Worm (Caenorhabditis elegans): ENCODE data around the gene T10C6.15.
A peak's percentile ranks its signal among the peaks of the same experiment; 100 is the strongest.

Gene T10C6.15

ce11 chrV:16041925-16042742 lies 3.6 kb downstream of the T10C6.15 start, which contains the start of the genes his-2 and his-1:
TSS of gene his-2 (minus strand) at chrV:16042283.
TSS of gene his-1 (plus strand) at chrV:16042520.
- TF ChIP-seq sea-1 (GFP tag; conservative IDR thresholded peaks at IDR 0.05), result peak; percentile 47; the same call in 1 of the 2 replicates
- peak; percentile 61 for TF ChIP-seq aly-1 (tag; optimal IDR thresholded peaks at IDR 0.05)
- peak; percentile 49; the same call in 1 of the 2 replicates for TF ChIP-seq tbx-11 (GFP tag; IDR thresholded peaks at IDR 0.05)
- peak; percentile 95 for TF ChIP-seq ama-1 (optimal IDR thresholded peaks at IDR 0.05)
- peak; percentile 43 for TF ChIP-seq flt-1 (GFP tag; IDR thresholded peaks at IDR 0.05)
- peak; percentile 73 for TF ChIP-seq pes-1 (GFP tag; IDR thresholded peaks at IDR 0.05)

ce11 chrV:16041412-16041811 lies 4.3 kb downstream of the T10C6.15 start:
- TF ChIP-seq hmg-4 (GFP tag; optimal IDR thresholded peaks at IDR 0.05) (no peak), sea-1 (GFP tag; conservative IDR thresholded peaks at IDR 0.05) (no peak), B0310.2 (tag; optimal IDR thresholded peaks at IDR 0.05) (no peak), pes-1 (GFP tag; IDR thresholded peaks at IDR 0.05) (no peak; the same call in 1 of the 2 replicates)

ce11 chrV:16040848-16041247 lies 4.9 kb downstream of the T10C6.15 start:
- TF ChIP-seq flt-1 (GFP tag; IDR thresholded peaks at IDR 0.05) (0 out of 2 replicates have a peak, but pooled peaks have one; percentile 6), ama-1 (optimal IDR thresholded peaks at IDR 0.05) (peak; percentile 77), pes-1 (GFP tag; IDR thresholded peaks at IDR 0.05) (peak; percentile 61), hmbx-1 (tag; optimal IDR thresholded peaks at IDR 0.05) (peak; percentile 8), scrt-1 (GFP tag; IDR thresholded peaks at IDR 0.05) (0 out of 2 replicates have a peak, but pooled peaks have one; percentile 17), aly-1 (tag; optimal IDR thresholded peaks at IDR 0.05) (peak; percentile 45)

ce11 chrV:16040140-16040827 lies 5.5 kb downstream of the T10C6.15 start, which contains the start of the genes his-4 and his-3:
TSS of gene his-4 (minus strand) at chrV:16040515.
TSS of gene his-3 (plus strand) at chrV:16040808.
- TF ChIP-seq pes-1 (GFP tag; IDR thresholded peaks at IDR 0.05) (peak; percentile 80), flt-1 (GFP tag; IDR thresholded peaks at IDR 0.05) (peak; percentile 59; the same call in 1 of the 2 replicates), sea-1 (GFP tag; conservative IDR thresholded peaks at IDR 0.05) (peak; percentile 69), tbx-37 (GFP tag; conservative IDR thresholded peaks at IDR 0.05) (0 out of 2 replicates have a peak, but pooled peaks have one; percentile 9), ama-1 (optimal IDR thresholded peaks at IDR 0.05) (peak; percentile 87), aly-1 (tag; optimal IDR thresholded peaks at IDR 0.05) (peak; percentile 58), tbx-11 (GFP tag; IDR thresholded peaks at IDR 0.05) (0 out of 2 replicates have a peak, but pooled peaks have one; percentile 4)

ce11 chrV:16036166-16036565 lies 9.6 kb downstream of the T10C6.15 start, which contains the start of gene T10C6.10:
TSS of gene T10C6.10 (plus strand) at chrV:16036413.
- TF ChIP-seq ceh-36 (tag; optimal IDR thresholded peaks at IDR 0.05) (no peak), ets-7 (tag; optimal IDR thresholded peaks at IDR 0.05) (no peak), ceh-13 (GFP tag; optimal IDR thresholded peaks at IDR 0.05) (no peak), flt-1 (GFP tag; IDR thresholded peaks at IDR 0.05) (no peak), tbx-37 (GFP tag; conservative IDR thresholded peaks at IDR 0.05) (no peak), sea-1 (GFP tag; conservative IDR thresholded peaks at IDR 0.05) (no peak), scrt-1 (GFP tag; IDR thresholded peaks at IDR 0.05) (no peak), aly-1 (tag; optimal IDR thresholded peaks at IDR 0.05) (no peak), ama-1 (optimal IDR thresholded peaks at IDR 0.05) (no peak), hmg-4 (GFP tag; optimal IDR thresholded peaks at IDR 0.05) (no peak), hnd-1 (tag; optimal IDR thresholded peaks at IDR 0.05) (no peak), hmbx-1 (tag; optimal IDR thresholded peaks at IDR 0.05) (no peak), F13C5.2 (tag; optimal IDR thresholded peaks at IDR 0.05) (no peak), tra-4 (tag; optimal IDR thresholded peaks at IDR 0.05) (no peak), tbx-11 (GFP tag; IDR thresholded peaks at IDR 0.05) (no peak)

- no peak for TF ChIP-seq F13C5.2 (tag; optimal IDR thresholded peaks at IDR 0.05)
- TF ChIP-seq tbx-37 (GFP tag; conservative IDR thresholded peaks at IDR 0.05), result no peak
- no peak for TF ChIP-seq B0310.2 (tag; optimal IDR thresholded peaks at IDR 0.05)
- TF ChIP-seq pes-1 (GFP tag; IDR thresholded peaks at IDR 0.05), result no peak
- TF ChIP-seq sea-1 (GFP tag; conservative IDR thresholded peaks at IDR 0.05), result no peak
- no peak for TF ChIP-seq ceh-36 (tag; optimal IDR thresholded peaks at IDR 0.05)
- no peak for TF ChIP-seq scrt-1 (GFP tag; IDR thresholded peaks at IDR 0.05)
- no peak for TF ChIP-seq hnd-1 (tag; optimal IDR thresholded peaks at IDR 0.05)
These were observed 12.2 kb downstream of the T10C6.15 start for ce11 chrV:16033491-16033890.

- TF ChIP-seq ceh-13 (GFP tag; optimal IDR thresholded peaks at IDR 0.05) (no peak), pes-1 (GFP tag; IDR thresholded peaks at IDR 0.05) (no peak), flt-1 (GFP tag; IDR thresholded peaks at IDR 0.05) (no peak), tbx-11 (GFP tag; IDR thresholded peaks at IDR 0.05) (no peak), hmbx-1 (tag; optimal IDR thresholded peaks at IDR 0.05) (no peak), B0310.2 (tag; optimal IDR thresholded peaks at IDR 0.05) (no peak), sea-1 (GFP tag; conservative IDR thresholded peaks at IDR 0.05) (no peak), ets-7 (tag; optimal IDR thresholded peaks at IDR 0.05) (no peak), aly-1 (tag; optimal IDR thresholded peaks at IDR 0.05) (no peak), ceh-36 (tag; optimal IDR thresholded peaks at IDR 0.05) (no peak), F13C5.2 (tag; optimal IDR thresholded peaks at IDR 0.05) (no peak), scrt-1 (GFP tag; IDR thresholded peaks at IDR 0.05) (no peak), hnd-1 (tag; optimal IDR thresholded peaks at IDR 0.05) (no peak), tbx-37 (GFP tag; conservative IDR thresholded peaks at IDR 0.05) (no peak), ama-1 (optimal IDR thresholded peaks at IDR 0.05) (no peak), hmg-4 (GFP tag; optimal IDR thresholded peaks at IDR 0.05) (no peak), tra-4 (tag; optimal IDR thresholded peaks at IDR 0.05) (no peak)
These were observed 13.0 kb downstream of the T10C6.15 start, which contains the start of gene T10C6.16 for ce11 chrV:16032761-16033160. TSS of gene T10C6.16 (minus strand) at chrV:16033005.

Data from whole organism, early embryonic.